Worm (Caenorhabditis elegans): ENCODE results near the gene anmt-2.
A peak's percentile ranks its signal among the peaks of the same experiment; 100 is the strongest.

anmt-2 gene

ce11 chrIII:6157708-6158321 lies at the start of gene anmt-2:
Gene anmt-2, minus strand, starts transcription at chrIII:6157758.
- TF ChIP-seq hlh-1 (tag; optimal IDR thresholded peaks at IDR 0.05) (peak; percentile 27), zip-8 (tag; optimal IDR thresholded peaks at IDR 0.05) (no peak), ceh-43 (GFP tag; optimal IDR thresholded peaks at IDR 0.05) (no peak)

ce11 chrIII:6207046-6207445 lies 49.5 kb upstream of the anmt-2 start:
- TF ChIP-seq nhr-28 (tag; optimal IDR thresholded peaks at IDR 0.05) (no peak), lsy-2 (tag; optimal IDR thresholded peaks at IDR 0.05) (no peak), lin-32 (GFP tag; optimal IDR thresholded peaks at IDR 0.05) (no peak)

ce11 chrIII:6206161-6206853 lies 48.7 kb upstream of the anmt-2 start, which contains the start of the genes sna-3 and rps-3:
Gene sna-3, minus strand, starts transcription at chrIII:6206211.
Gene rps-3, plus strand, starts transcription at chrIII:6206803.
- TF ChIP-seq tbx-8 (GFP tag; optimal IDR thresholded peaks at IDR 0.05) (no peak), sem-2 (GFP tag; optimal IDR thresholded peaks at IDR 0.05) (no peak), lin-32 (GFP tag; optimal IDR thresholded peaks at IDR 0.05) (no peak), elt-1 (tag; optimal IDR thresholded peaks at IDR 0.05; ENCODE audit: borderline replicate concordance, insufficient read depth) (no peak), blmp-1 (tag; optimal IDR thresholded peaks at IDR 0.05) (no peak), mep-1 (tag; optimal IDR thresholded peaks at IDR 0.05) (peak; percentile 83), lin-13 (tag; optimal IDR thresholded peaks at IDR 0.05) (peak; percentile 75), nhr-237 (tag; optimal IDR thresholded peaks at IDR 0.05) (peak; percentile 63), ztf-11 (tag; optimal IDR thresholded peaks at IDR 0.05) (no peak), drap-1 (GFP tag; optimal IDR thresholded peaks at IDR 0.05) (no peak), unc-39 (tag; optimal IDR thresholded peaks at IDR 0.05) (no peak), unc-120 (tag; optimal IDR thresholded peaks at IDR 0.05; ENCODE audit: poor library complexity, severe bottlenecking) (peak; percentile 49), hlh-1 (tag; optimal IDR thresholded peaks at IDR 0.05) (peak; percentile 60), M03D4.4 (tag; optimal IDR thresholded peaks at IDR 0.05) (no peak), ceh-39 (tag; optimal IDR thresholded peaks at IDR 0.05) (peak; percentile 74), lsy-2 (tag; optimal IDR thresholded peaks at IDR 0.05) (peak; percentile 87), mab-5 (tag; optimal IDR thresholded peaks at IDR 0.05) (no peak), unc-62 (GFP tag; optimal IDR thresholded peaks at IDR 0.05) (peak; percentile 14), ham-2 (GFP tag; optimal IDR thresholded peaks at IDR 0.05) (no peak), ceh-43 (GFP tag; optimal IDR thresholded peaks at IDR 0.05) (no peak), snpc-4 (tag; optimal IDR thresholded peaks at IDR 0.05) (no peak), ces-1 (GFP tag; optimal IDR thresholded peaks at IDR 0.05) (no peak), bed-3 (GFP tag; optimal IDR thresholded peaks at IDR 0.05) (no peak), nhr-28 (tag; optimal IDR thresholded peaks at IDR 0.05) (no peak), sptf-1 (tag; optimal IDR thresholded peaks at IDR 0.05) (peak; percentile 35), nhr-76 (tag; optimal IDR thresholded peaks at IDR 0.05) (no peak), nhr-12 (tag; optimal IDR thresholded peaks at IDR 0.05) (no peak), nhr-2 (tag; optimal IDR thresholded peaks at IDR 0.05) (peak; percentile 43), mls-2 (tag; optimal IDR thresholded peaks at IDR 0.05) (peak; percentile 69), flh-1 (GFP tag; optimal IDR thresholded peaks at IDR 0.05) (no peak), elt-3 (tag; optimal IDR thresholded peaks at IDR 0.05) (no peak), zip-8 (tag; optimal IDR thresholded peaks at IDR 0.05) (no peak), ceh-83 (GFP tag; optimal IDR thresholded peaks at IDR 0.05) (no peak), cnd-1 (tag; optimal IDR thresholded peaks at IDR 0.05) (no peak), pha-4 (tag; optimal IDR thresholded peaks at IDR 0.05) (peak; percentile 32)

ce11 chrIII:6202440-6202839 lies 44.9 kb upstream of the anmt-2 start:
- no peak for TF ChIP-seq nhr-76 (tag; optimal IDR thresholded peaks at IDR 0.05)
- TF ChIP-seq flh-1 (GFP tag; optimal IDR thresholded peaks at IDR 0.05): no peak
- no peak for TF ChIP-seq pha-4 (tag; optimal IDR thresholded peaks at IDR 0.05)
- no peak for TF ChIP-seq blmp-1 (tag; optimal IDR thresholded peaks at IDR 0.05)
- TF ChIP-seq unc-39 (tag; optimal IDR thresholded peaks at IDR 0.05): no peak
- TF ChIP-seq bed-3 (GFP tag; optimal IDR thresholded peaks at IDR 0.05): no peak
